Worm (Caenorhabditis elegans): ENCODE data around the gene F13B6.1.

ce11 chrIV:7460225-7460624, 3.9 kb downstream of the F13B6.1 start, which contains the start of gene F13B6.2:
- no peak for TF ChIP-seq flt-1 (GFP tag; IDR thresholded peaks at IDR 0.05)
- no peak for TF ChIP-seq ztf-29 (GFP tag; IDR thresholded peaks at IDR 0.05)
- no peak for TF ChIP-seq ref-1 (GFP tag; conservative IDR thresholded peaks at IDR 0.05)
- no peak for TF ChIP-seq med-1 (GFP tag; optimal IDR thresholded peaks at IDR 0.05; ENCODE audit: insufficient read depth)
- TF ChIP-seq T22C8.4 (GFP tag; IDR thresholded peaks at IDR 0.05), result no peak
- TF ChIP-seq ztf-23 (GFP tag; IDR thresholded peaks at IDR 0.05), result no peak
- TF ChIP-seq klf-2 (GFP tag; conservative IDR thresholded peaks at IDR 0.05), result no peak

Data from whole organism, midembryonic.